Fruit fly (Drosophila melanogaster): Measurements from ENCODE around the gene Cyp4d21.

DNA sequence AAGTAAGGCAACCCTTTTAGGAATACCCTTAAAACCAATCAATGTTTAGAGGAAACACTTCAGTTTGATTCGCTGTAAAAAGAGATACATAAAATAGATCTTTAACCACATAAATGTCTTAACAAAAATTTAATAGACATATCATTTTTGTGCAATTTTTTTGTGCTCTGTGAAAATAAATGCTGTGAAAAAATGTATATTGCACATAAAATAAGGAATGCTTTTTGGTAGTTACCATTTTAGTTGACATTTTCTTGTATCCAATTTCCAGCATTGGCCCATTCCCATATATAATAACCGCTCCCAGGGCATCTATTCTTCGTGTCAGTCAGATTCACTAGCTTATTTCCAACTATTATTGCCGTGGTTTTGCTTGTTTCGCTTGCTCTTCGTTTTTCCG, 6.8 kb downstream of the Cyp4d21 start:
- TF ChIP-seq CG34367 (tag; optimal IDR thresholded peaks at IDR 0.05) (no peak), Ets98B (GFP tag; IDR thresholded peaks at IDR 0.05) (no peak), Snoo (tag; optimal IDR thresholded peaks at IDR 0.05) (no peak), CG10348 (GFP tag; IDR thresholded peaks at IDR 0.05) (no peak), CG8159 (tag; optimal IDR thresholded peaks at IDR 0.05) (no peak), gl (tag; optimal IDR thresholded peaks at IDR 0.05) (no peak)
